Fruit fly (Drosophila melanogaster): ENCODE results near the gene Mco3.

DNA sequence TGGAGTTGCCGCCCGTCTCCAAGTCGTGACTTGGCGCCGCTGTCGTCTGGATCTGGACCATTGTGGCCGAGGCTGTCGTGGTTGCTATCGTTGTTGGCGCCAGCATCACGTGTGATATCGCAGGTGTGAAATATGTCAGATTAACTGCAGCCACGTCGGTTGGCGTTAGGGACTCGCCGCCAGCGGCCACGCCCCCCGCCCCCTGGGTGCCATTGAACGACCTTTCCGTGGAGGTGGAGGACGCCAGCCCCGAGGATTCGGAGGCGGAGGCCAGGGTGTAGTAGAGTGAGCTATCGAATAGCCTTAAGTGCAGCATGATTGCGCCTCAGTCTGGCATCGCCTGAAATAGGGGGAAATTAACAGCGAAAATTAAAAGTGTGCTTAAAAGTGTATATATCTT, 44.0 kb downstream of the Mco3 start:
- no peak for TF ChIP-seq Clk (GFP tag; optimal IDR thresholded peaks at IDR 0.05)
- TF ChIP-seq CG14711 (tag; optimal IDR thresholded peaks at IDR 0.05): no peak
- no peak for TF ChIP-seq cnc (optimal IDR thresholded peaks at IDR 0.05)
- no peak for TF ChIP-seq kay (GFP tag; ENCODE audit: borderline replicate concordance)
- TF ChIP-seq Mnt (GFP tag; optimal IDR thresholded peaks at IDR 0.05): no peak
- no peak for TF ChIP-seq CG33017 (tag; optimal IDR thresholded peaks at IDR 0.05)
